Fruit fly (Drosophila melanogaster) whole organism: ENCODE results near the gene TwdlQ.

Experiments used
- CG8478 ChIP-seq: fragments of >200 bp; optimal IDR thresholded peaks from 2 replicates; lab custom pipeline; 2018; ENCODE audit warnings: inconsistent platforms
- Dll ChIP-seq: fragments of >200 bp; optimal IDR thresholded peaks from 2 replicates; lab custom pipeline; 2017
- EcR ChIP-seq, 2 experiments: fragments of >200 bp; optimal IDR thresholded peaks; 2 replicates each; lab custom pipeline; 2017; ENCODE audit warnings: missing biosample characterization in 2 of 2, missing genetic modification characterization in 2 of 2, missing genetic modification reagents in 2 of 2
- pan ChIP-seq: fragments of >200 bp; optimal IDR thresholded peaks from 2 replicates; lab custom pipeline; 2017
- psq ChIP-seq: fragments of >200 bp; optimal IDR thresholded peaks from 2 replicates; lab custom pipeline; 2017
- usp ChIP-seq: fragments of >200 bp; optimal IDR thresholded peaks from 2 replicates; lab custom pipeline; 2017; ENCODE audit warnings: missing biosample characterization, missing genetic modification characterization, mixed read lengths

Gene TwdlQ

DNA sequence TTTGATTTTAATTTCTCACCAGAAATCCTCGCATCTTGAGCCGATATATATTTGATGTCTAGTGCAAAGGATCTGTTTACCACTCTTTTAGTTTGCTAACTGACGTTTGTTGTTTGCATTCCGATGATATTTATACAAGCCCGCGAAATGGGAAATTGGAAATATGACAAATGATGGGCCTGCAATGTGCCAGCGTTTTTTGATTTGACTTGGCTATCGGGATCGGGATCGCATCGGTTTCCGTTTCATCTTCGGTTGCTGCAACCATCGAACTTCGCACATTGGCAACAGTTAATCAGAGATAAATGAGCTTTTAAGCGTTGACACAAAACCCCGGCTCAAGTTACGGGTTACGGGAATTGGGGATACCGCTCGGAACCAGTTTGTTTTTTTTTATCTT is at the start of gene TwdlQ:
Gene TwdlQ (minus strand): TSS at position 101 of the 400 bp plus-strand sequence.
- TF ChIP-seq Dll (lab: Kevin White, UChicago) (no peak), EcR (GFP tag; optimal IDR thresholded peaks at IDR 0.05; lab: Kevin White, UChicago) (no peak), CG8478 (lab: Kevin White, UChicago) (no peak), psq (no peak), usp (GFP tag; lab: Kevin White, UChicago) (no peak), pan (lab: Kevin White, UChicago) (no peak)

DNA sequence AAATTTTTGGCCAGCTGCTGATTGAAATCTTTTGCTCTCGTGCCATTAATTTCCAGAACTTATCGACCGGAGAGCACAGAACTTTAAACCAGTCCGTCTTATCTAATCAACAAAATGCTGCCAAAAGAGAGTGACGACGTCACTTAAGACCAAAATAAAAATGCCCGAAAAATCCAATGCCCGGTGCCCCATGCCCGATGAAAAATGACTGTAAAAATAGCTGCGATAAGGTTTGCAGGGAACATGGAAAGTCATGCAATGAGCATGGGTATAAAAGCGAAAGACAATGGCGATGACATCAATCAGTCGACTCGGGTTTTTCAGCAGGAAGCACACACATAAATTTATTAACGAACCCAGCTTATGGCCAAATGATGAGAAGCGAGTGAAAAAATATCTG is 43.9 kb upstream of the TwdlQ start, which contains the start of gene CG14247:
Gene CG14247 (plus strand): TSS at position 301 of the 400 bp plus-strand sequence.
- TF ChIP-seq psq (no peak), pan (lab: Kevin White, UChicago) (no peak), CG8478 (lab: Kevin White, UChicago) (no peak), Dll (lab: Kevin White, UChicago) (no peak), EcR (GFP tag; optimal IDR thresholded peaks at IDR 0.05; lab: Kevin White, UChicago) (no peak), usp (GFP tag; lab: Kevin White, UChicago) (no peak)

- TF ChIP-seq Dll (lab: Kevin White, UChicago) (no peak), usp (GFP tag; lab: Kevin White, UChicago) (no peak), CG8478 (lab: Kevin White, UChicago) (no peak), psq (no peak), EcR (GFP tag; optimal IDR thresholded peaks at IDR 0.05; lab: Kevin White, UChicago) (no peak), pan (lab: Kevin White, UChicago) (no peak)
These were observed 42.8 kb upstream of the TwdlQ start, which contains the start of gene CG6403 for dm6 chr3R:26736207-26736606. TSS of gene CG6403 (minus strand) at chr3R:26736307.

DNA sequence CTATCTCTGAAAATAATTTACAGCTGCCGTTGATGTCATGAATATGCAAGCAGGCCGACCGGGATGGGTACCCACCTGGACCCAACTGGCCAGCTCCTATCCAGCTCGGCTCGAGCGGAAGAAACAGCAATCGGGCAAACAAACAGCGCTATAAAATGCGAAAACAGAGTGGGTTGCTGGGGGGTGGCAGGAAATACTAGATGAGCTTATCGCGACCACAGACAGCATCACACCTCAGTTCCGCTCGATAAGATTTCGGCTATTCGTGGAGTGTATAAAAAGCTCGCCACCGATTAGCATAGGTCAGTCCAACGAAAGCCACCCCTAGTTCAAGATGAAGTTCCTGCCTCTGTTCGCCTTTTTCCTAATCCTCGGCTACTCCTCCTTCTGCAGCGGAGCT is 35.0 kb upstream of the TwdlQ start, which contains the start of gene CG14245:
Gene CG14245 (plus strand): TSS at position 301 of the 400 bp plus-strand sequence.
- TF ChIP-seq pan (lab: Kevin White, UChicago) (no peak), EcR (GFP tag; optimal IDR thresholded peaks at IDR 0.05; lab: Kevin White, UChicago) (no peak), usp (GFP tag; lab: Kevin White, UChicago) (no peak), CG8478 (lab: Kevin White, UChicago) (no peak), Dll (lab: Kevin White, UChicago) (no peak), psq (no peak)

dm6 chr3R:26727014-26727413 is 33.6 kb upstream of the TwdlQ start, which contains the start of gene CG14246:
TSS of gene CG14246 (plus strand) at chr3R:26727314.
- TF ChIP-seq psq (no peak), EcR (GFP tag; optimal IDR thresholded peaks at IDR 0.05; lab: Kevin White, UChicago) (no peak), Dll (lab: Kevin White, UChicago) (no peak), CG8478 (lab: Kevin White, UChicago) (no peak), pan (lab: Kevin White, UChicago) (no peak), usp (GFP tag; lab: Kevin White, UChicago) (no peak)

DNA sequence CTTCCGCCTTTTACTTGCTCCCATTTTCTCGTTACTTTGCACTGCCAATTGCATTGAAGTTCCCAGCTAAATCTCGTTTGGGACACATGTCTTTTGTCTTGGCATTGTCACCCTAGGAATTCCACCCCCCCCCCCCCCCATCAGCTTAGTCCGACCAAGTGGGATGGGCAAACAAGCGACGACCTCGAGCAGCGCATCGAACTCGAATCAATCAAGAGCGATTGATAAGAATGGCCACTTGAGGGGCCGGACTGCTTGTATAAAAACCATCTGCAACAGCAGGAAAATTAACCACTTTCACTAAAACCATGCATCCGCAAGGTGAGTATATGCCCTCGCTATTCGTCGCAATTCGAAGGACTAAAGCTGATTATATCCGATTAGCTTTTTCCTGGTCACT is 32.4 kb upstream of the TwdlQ start, which contains the start of gene CG14244:
Gene CG14244 (plus strand): TSS at position 301 of the 400 bp plus-strand sequence.
- TF ChIP-seq CG8478 (lab: Kevin White, UChicago) (no peak), EcR (GFP tag; optimal IDR thresholded peaks at IDR 0.05; lab: Kevin White, UChicago) (no peak), usp (GFP tag; lab: Kevin White, UChicago) (no peak)

dm6 chr3R:26724977-26725612 is 31.7 kb upstream of the TwdlQ start, which contains the start of gene CG6420:
TSS of gene CG6420 (minus strand) at chr3R:26725216.
- TF ChIP-seq EcR (GFP tag; optimal IDR thresholded peaks at IDR 0.05; lab: Kevin White, UChicago), result no peak
- no peak for TF ChIP-seq CG8478 (lab: Kevin White, UChicago)
- no peak for TF ChIP-seq Dll (lab: Kevin White, UChicago)
- no peak for TF ChIP-seq usp (GFP tag; lab: Kevin White, UChicago)
- no peak for TF ChIP-seq pan (lab: Kevin White, UChicago)
- TF ChIP-seq psq, result no peak

DNA sequence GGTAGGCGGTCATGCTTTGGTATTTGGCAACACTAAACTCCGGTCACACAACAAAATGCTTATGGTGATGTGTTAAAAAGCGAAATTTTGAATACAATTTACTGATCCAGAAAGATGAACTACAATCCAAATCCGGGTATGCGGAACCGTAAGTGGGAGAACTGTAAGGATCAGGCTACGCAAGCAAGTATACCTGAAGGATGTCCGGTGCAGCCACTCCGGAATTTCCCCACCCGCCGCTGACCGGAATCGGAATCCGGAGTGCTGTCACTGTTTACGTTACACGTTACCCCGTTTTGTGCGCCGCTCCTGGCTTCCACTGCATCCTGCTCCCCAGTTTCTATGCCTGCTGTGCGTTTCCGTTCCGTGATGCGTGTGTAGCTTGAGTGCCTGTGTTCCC is 24.5 kb upstream of the TwdlQ start, which contains the start of gene Yif1:
Gene Yif1 (plus strand): TSS at position 8 of the 400 bp plus-strand sequence.
- TF ChIP-seq usp (GFP tag; lab: Kevin White, UChicago), result no peak
- TF ChIP-seq CG8478 (lab: Kevin White, UChicago), result no peak
- TF ChIP-seq pan (lab: Kevin White, UChicago), result no peak
- no peak for TF ChIP-seq EcR (GFP tag; optimal IDR thresholded peaks at IDR 0.05; lab: Kevin White, UChicago)
- TF ChIP-seq Dll (lab: Kevin White, UChicago), result no peak
- TF ChIP-seq psq, result no peak

DNA sequence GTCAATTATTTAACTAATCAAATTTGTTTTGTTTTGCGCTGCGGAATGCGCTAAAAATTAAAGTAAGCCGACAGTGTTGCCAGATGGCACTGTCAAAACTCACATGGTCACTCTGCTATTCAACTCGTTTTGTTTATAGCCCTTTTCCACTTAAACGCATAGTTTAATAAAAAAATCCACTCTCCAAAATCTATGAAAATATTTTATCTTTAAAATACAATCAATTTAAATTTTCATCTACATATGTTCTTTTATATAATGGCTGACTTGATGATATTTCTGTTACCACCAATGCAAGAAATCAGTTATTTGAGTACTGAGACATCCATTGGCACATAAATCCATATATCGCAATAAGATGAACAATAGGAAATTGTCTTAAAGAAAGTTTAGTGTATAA is 23.9 kb upstream of the TwdlQ start, which contains the start of gene CG6425:
Gene CG6425 (minus strand): TSS at position 95 of the 400 bp plus-strand sequence.
- TF ChIP-seq psq, result no peak
- TF ChIP-seq Dll (lab: Kevin White, UChicago), result no peak
- no peak for TF ChIP-seq EcR (GFP tag; optimal IDR thresholded peaks at IDR 0.05; lab: Kevin White, UChicago)
- no peak for TF ChIP-seq CG8478 (lab: Kevin White, UChicago)
- TF ChIP-seq usp (GFP tag; lab: Kevin White, UChicago), result no peak
- no peak for TF ChIP-seq pan (lab: Kevin White, UChicago)

DNA sequence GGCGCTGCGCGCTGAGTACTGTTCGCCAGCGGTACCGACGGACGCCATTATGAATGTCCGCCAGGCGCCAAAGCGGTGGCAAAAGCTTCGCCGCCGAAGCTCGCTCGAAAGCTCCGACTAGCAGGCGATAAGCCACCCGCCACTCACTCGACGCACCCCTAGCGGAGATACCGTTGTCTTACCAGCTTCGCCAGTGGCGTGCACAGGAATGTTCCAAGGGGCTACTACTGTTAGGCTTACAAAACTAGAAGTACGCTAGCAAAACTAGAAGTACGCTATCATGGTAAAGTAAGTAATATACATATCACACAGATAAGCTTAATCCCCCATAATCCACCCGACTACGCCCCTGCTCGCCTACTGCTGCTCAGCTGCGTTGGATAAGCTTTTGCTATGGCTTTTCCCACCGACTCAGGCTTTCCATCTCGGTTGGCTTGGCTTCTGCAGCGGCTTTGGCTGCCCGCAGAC is 20.8 kb upstream of the TwdlQ start, which contains the start of gene amon:
Gene amon (minus strand): TSS at position 51 of the 468 bp plus-strand sequence.
- TF ChIP-seq EcR (GFP tag; optimal IDR thresholded peaks at IDR 0.05; lab: Kevin White, UChicago), result no peak
- no peak for TF ChIP-seq psq
- TF ChIP-seq usp (GFP tag; lab: Kevin White, UChicago), result no peak
- no peak for TF ChIP-seq pan (lab: Kevin White, UChicago)
- no peak for TF ChIP-seq Dll (lab: Kevin White, UChicago)
- TF ChIP-seq CG8478 (lab: Kevin White, UChicago), result no peak

DNA sequence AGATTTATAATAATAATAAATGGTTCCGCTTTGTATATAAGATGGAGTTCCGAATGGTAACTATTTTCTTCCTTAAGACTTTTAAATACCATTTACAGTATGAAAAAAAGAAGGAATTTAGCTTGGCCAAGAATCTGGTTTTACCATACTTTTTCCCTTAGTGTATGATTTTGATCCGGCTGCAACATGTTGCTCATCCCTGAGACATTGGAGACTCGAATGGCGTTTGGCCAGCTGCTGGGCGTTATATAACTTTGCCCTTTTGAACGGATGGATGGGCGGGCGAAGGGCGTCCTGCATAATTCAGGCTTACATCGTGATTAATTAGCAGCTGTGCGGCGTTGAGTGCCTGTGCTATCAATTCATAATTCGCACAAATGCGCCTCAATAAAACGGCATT is 10.9 kb upstream of the TwdlQ start:
- TF ChIP-seq EcR (GFP tag; optimal IDR thresholded peaks at IDR 0.05; lab: Kevin White, UChicago) (no peak), Dll (lab: Kevin White, UChicago) (no peak), psq (no peak), pan (lab: Kevin White, UChicago) (no peak), CG8478 (lab: Kevin White, UChicago) (no peak), usp (GFP tag; lab: Kevin White, UChicago) (no peak)
